Fruit fly (Drosophila melanogaster): ENCODE data around the gene TTLL3B.

TTLL3B gene

dm6 chr2L:6751037-6751436 is 18.4 kb downstream of the TTLL3B start:
- TF ChIP-seq Hr4 (GFP tag; optimal IDR thresholded peaks at IDR 0.05) (no peak), CG16779 (tag; optimal IDR thresholded peaks at IDR 0.05) (no peak), CG9139 (GFP tag; optimal IDR thresholded peaks at IDR 0.05) (no peak), achi (GFP tag; optimal IDR thresholded peaks at IDR 0.05) (no peak), CG15336 (GFP tag; IDR thresholded peaks at IDR 0.05) (no peak), lz (GFP tag; optimal IDR thresholded peaks at IDR 0.05) (no peak), Hr38 (GFP tag; optimal IDR thresholded peaks at IDR 0.05) (no peak), CG4318 (GFP tag; optimal IDR thresholded peaks at IDR 0.05) (no peak), topi (GFP tag; optimal IDR thresholded peaks at IDR 0.05) (no peak), salr (GFP tag; optimal IDR thresholded peaks at IDR 0.05) (no peak), CG31627 (GFP tag; optimal IDR thresholded peaks at IDR 0.05) (no peak), CG1621 (tag; optimal IDR thresholded peaks at IDR 0.05) (no peak), CG8119 (GFP tag; IDR thresholded peaks at IDR 0.05) (no peak), acj6 (GFP tag; optimal IDR thresholded peaks at IDR 0.05) (no peak)

dm6 chr2L:6759528-6759927 is 26.9 kb downstream of the TTLL3B start, which contains the start of gene CG11322:
Gene CG11322 (minus strand): TSS chr2L:6759628.
- no peak for TF ChIP-seq CG6163 (GFP tag; IDR thresholded peaks at IDR 0.05)
- no peak for TF ChIP-seq Sox15 (GFP tag; optimal IDR thresholded peaks at IDR 0.05)
- TF ChIP-seq dac (GFP tag; optimal IDR thresholded peaks at IDR 0.05) = no peak
- TF ChIP-seq CG15336 (GFP tag; IDR thresholded peaks at IDR 0.05) = no peak
- no peak for TF ChIP-seq Ets21C (GFP tag; optimal IDR thresholded peaks at IDR 0.05)

- TF ChIP-seq CG10669 (GFP tag; optimal IDR thresholded peaks at IDR 0.05) (no peak), svp (GFP tag) (no peak), pdm3 (GFP tag; optimal IDR thresholded peaks at IDR 0.05) (no peak), salr (GFP tag; optimal IDR thresholded peaks at IDR 0.05) (no peak), CG31627 (GFP tag; optimal IDR thresholded peaks at IDR 0.05) (no peak), CG9139 (GFP tag; optimal IDR thresholded peaks at IDR 0.05) (no peak), Hr39 (GFP tag; optimal IDR thresholded peaks at IDR 0.05) (no peak), CG16779 (tag; optimal IDR thresholded peaks at IDR 0.05) (no peak), dsx (GFP tag; optimal IDR thresholded peaks at IDR 0.05; ENCODE audit: poor library complexity, severe bottlenecking) (no peak), CG8632 (GFP tag; optimal IDR thresholded peaks at IDR 0.05) (no peak), Blimp-1 (GFP tag; optimal IDR thresholded peaks at IDR 0.05) (no peak), Ets96B (tag; optimal IDR thresholded peaks at IDR 0.05) (no peak), CG11902 (GFP tag; optimal IDR thresholded peaks at IDR 0.05) (no peak), Hr38 (GFP tag; optimal IDR thresholded peaks at IDR 0.05) (no peak)
Observed at dm6 chr2L:6772655-6773054, 40.0 kb downstream of the TTLL3B start, which contains the start of gene LUBEL. Gene LUBEL (minus strand): TSS chr2L:6772755.

dm6 chr2L:6773645-6774044 is 41.0 kb downstream of the TTLL3B start, which contains the start of gene CG17378:
Gene CG17378 (plus strand): TSS chr2L:6774041.
- TF ChIP-seq Eip75B (GFP tag; optimal IDR thresholded peaks at IDR 0.05) (no peak), CG8319 (GFP tag; optimal IDR thresholded peaks at IDR 0.05) (no peak), Smox (GFP tag; optimal IDR thresholded peaks at IDR 0.05) (no peak), Eip93F (GFP tag; optimal IDR thresholded peaks at IDR 0.05) (no peak), lz (GFP tag; optimal IDR thresholded peaks at IDR 0.05) (no peak), CG11762 (GFP tag; optimal IDR thresholded peaks at IDR 0.05; ENCODE audit: insufficient read depth) (no peak), cyc (GFP tag; optimal IDR thresholded peaks at IDR 0.05) (no peak), CG6163 (GFP tag; IDR thresholded peaks at IDR 0.05) (no peak), CG8632 (GFP tag; optimal IDR thresholded peaks at IDR 0.05) (no peak), CG15336 (GFP tag; IDR thresholded peaks at IDR 0.05) (no peak), CG9139 (GFP tag; optimal IDR thresholded peaks at IDR 0.05) (no peak), esn (GFP tag; optimal IDR thresholded peaks at IDR 0.05) (no peak), dac (GFP tag; optimal IDR thresholded peaks at IDR 0.05) (no peak), Met (GFP tag; optimal IDR thresholded peaks at IDR 0.05) (no peak)

Data from whole organism, prepupa.